Fruit fly (Drosophila melanogaster) whole organism, pupa: ENCODE measurements around the gene Sb.

Source experiments
- CG10348 ChIP-seq: fragments of 200-800 bp; sonication (Bioruptor generic); IDR thresholded peaks from 2 replicates; pipeline ENCODE4 v1.3.6; 2022; ENCODE audit warnings: missing biosample characterization, missing genetic modification characterization
- CG12605 ChIP-seq: fragments of 200-800 bp; sonication (Bioruptor generic); IDR thresholded peaks from 2 replicates; pipeline ENCODE4 v1.3.6; 2022; ENCODE audit warnings: missing biosample characterization, missing genetic modification characterization
- CG13204 ChIP-seq: fragments of 200-800 bp; sonication (Bioruptor generic); optimal IDR thresholded peaks from 2 replicates; lab custom pipeline; 2018; ENCODE audit warnings: missing biosample characterization, mild to moderate bottlenecking, missing genetic modification characterization, moderate library complexity
- CG14655 ChIP-seq: fragments of 200-800 bp; sonication (Bioruptor generic); optimal IDR thresholded peaks from 3 replicates; lab custom pipeline; 2017; ENCODE audit warnings: mild to moderate bottlenecking, missing biosample characterization, missing genetic modification reagents, missing genetic modification characterization
- CG15710 ChIP-seq: fragments of 200-800 bp; sonication (Bioruptor generic); optimal IDR thresholded peaks from 2 replicates; lab custom pipeline; 2018; ENCODE audit warnings: missing biosample characterization, mild to moderate bottlenecking, missing genetic modification characterization, moderate library complexity
- CG17806 ChIP-seq: fragments of 200-800 bp; sonication (Bioruptor generic); optimal IDR thresholded peaks from 2 replicates; lab custom pipeline; 2018; ENCODE audit warnings: missing biosample characterization, mild to moderate bottlenecking, missing genetic modification characterization, moderate library complexity
- CG32121 ChIP-seq: fragments of 200-800 bp; sonication (Bioruptor generic); IDR thresholded peaks from 2 replicates; pipeline ENCODE4 v1.3.6; 2022; ENCODE audit warnings: missing biosample characterization, missing genetic modification characterization
- CG34367 ChIP-seq: fragments of 200-800 bp; sonication (Bioruptor generic); optimal IDR thresholded peaks from 2 replicates; lab custom pipeline; 2018; ENCODE audit warnings: missing biosample characterization, mild to moderate bottlenecking, missing genetic modification characterization
- CG4496 ChIP-seq: fragments of 200-800 bp; sonication (Bioruptor generic); IDR thresholded peaks from 3 replicates; pipeline ENCODE4 v1.3.6; 2022; ENCODE audit warnings: missing biosample characterization, missing genetic modification characterization
- CG8159 ChIP-seq: fragments of 200-800 bp; sonication (Bioruptor generic); optimal IDR thresholded peaks from 3 replicates; lab custom pipeline; 2018; ENCODE audit warnings: missing biosample characterization, mild to moderate bottlenecking, missing genetic modification characterization, moderate library complexity
- CG8301 ChIP-seq: fragments of 200-800 bp; sonication (Bioruptor generic); optimal IDR thresholded peaks from 2 replicates; lab custom pipeline; 2018; ENCODE audit warnings: missing biosample characterization, mild to moderate bottlenecking, missing genetic modification characterization
- CG9948 ChIP-seq: fragments of 200-800 bp; sonication (Bioruptor generic); optimal IDR thresholded peaks from 2 replicates; lab custom pipeline; 2018; ENCODE audit warnings: missing biosample characterization, mild to moderate bottlenecking, missing genetic modification characterization, moderate library complexity
- D1 ChIP-seq: fragments of 200-800 bp; sonication (Bioruptor generic); optimal IDR thresholded peaks from 2 replicates; lab custom pipeline; 2018; ENCODE audit warnings: missing biosample characterization, mild to moderate bottlenecking, missing genetic modification characterization, moderate library complexity
- EcR ChIP-seq: fragments of 200-800 bp; sonication (Bioruptor generic); optimal IDR thresholded peaks from 3 replicates; lab custom pipeline; 2019; ENCODE audit warnings: missing biosample characterization, missing genetic modification characterization, mild to moderate bottlenecking, moderate library complexity, missing genetic modification reagents
- Ets98B ChIP-seq: fragments of 200-800 bp; sonication (Bioruptor generic); IDR thresholded peaks from 2 replicates; pipeline ENCODE4 v1.3.6; 2022; ENCODE audit warnings: missing biosample characterization, missing genetic modification characterization
- Pif1A ChIP-seq: fragments of 200-800 bp; sonication (Bioruptor generic); optimal IDR thresholded peaks from 3 replicates; lab custom pipeline; 2016; ENCODE audit warnings: missing biosample characterization, missing genetic modification characterization
- Pif1B ChIP-seq: fragments of 200-800 bp; sonication (Bioruptor generic); optimal IDR thresholded peaks from 3 replicates; lab custom pipeline; 2016; ENCODE audit warnings: missing biosample characterization, missing genetic modification characterization
- Snoo ChIP-seq: fragments of 200-800 bp; sonication (Bioruptor generic); optimal IDR thresholded peaks from 3 replicates; lab custom pipeline; 2017; ENCODE audit warnings: missing biosample characterization, mild to moderate bottlenecking, missing genetic modification characterization, inconsistent platforms
- fd96Ca ChIP-seq: fragments of 200-800 bp; sonication (Bioruptor generic); IDR thresholded peaks from 3 replicates; pipeline ENCODE4 v1.3.6; 2022; ENCODE audit warnings: missing biosample characterization, missing genetic modification characterization
- gl ChIP-seq: fragments of 200-800 bp; sonication (Bioruptor generic); optimal IDR thresholded peaks from 2 replicates; lab custom pipeline; 2018; ENCODE audit warnings: missing biosample characterization, mild to moderate bottlenecking, missing genetic modification characterization
- rn ChIP-seq: fragments of 200-800 bp; sonication (Bioruptor generic); IDR thresholded peaks from 2 replicates; pipeline ENCODE4 v1.3.6; 2022; ENCODE audit warnings: missing biosample characterization, missing genetic modification characterization

Sb gene

dm6 chr3R:16128471-16128870 is 12.5 kb downstream of the Sb start:
- TF ChIP-seq CG13204 (GFP tag; lab: Kevin White, UChicago) (peak; percentile 6), CG12605 (GFP tag; lab: Robert Waterston, UW) (0 out of 2 replicates have a peak, but pooled peaks have one; percentile 21), CG34367 (tag; lab: Kevin White, UChicago) (no peak), fd96Ca (peak; percentile 45; the same call in 1 of the 3 replicates), Ets98B (peak; percentile 14; the same call in 1 of the 2 replicates)

DNA sequence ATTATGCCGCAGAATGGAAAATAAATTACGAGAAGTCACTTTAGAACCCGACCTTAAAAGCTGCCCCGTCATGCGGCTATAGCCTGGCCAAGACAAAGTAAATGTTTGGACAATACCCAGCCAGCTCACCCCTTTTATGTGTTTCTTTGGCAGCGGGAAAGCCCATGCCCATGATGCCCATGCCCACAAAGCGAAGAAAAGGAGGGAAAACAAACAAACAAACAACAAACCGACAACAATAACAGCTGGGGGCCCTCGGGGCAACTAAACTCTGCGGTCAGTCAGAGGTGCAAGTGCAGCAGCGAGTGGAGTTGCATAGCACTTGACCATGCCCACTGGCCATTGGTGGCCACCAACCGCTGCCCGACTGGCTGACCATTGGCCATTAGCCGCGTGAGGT is 19.7 kb downstream of the Sb start:
- no peak for TF ChIP-seq Snoo (tag; lab: Kevin White, UChicago)
- no peak for TF ChIP-seq CG13204 (GFP tag; lab: Kevin White, UChicago)
- TF ChIP-seq CG17806 (tag; lab: Kevin White, UChicago): no peak
- TF ChIP-seq CG34367 (tag; lab: Kevin White, UChicago): no peak
- no peak for TF ChIP-seq CG12605 (GFP tag; lab: Robert Waterston, UW)
- no peak for TF ChIP-seq CG9948 (tag; lab: Kevin White, UChicago)
- TF ChIP-seq Ets98B: no peak
- TF ChIP-seq rn: no peak
- TF ChIP-seq CG8159: no peak
- TF ChIP-seq CG4496: no peak
- TF ChIP-seq EcR: no peak

DNA sequence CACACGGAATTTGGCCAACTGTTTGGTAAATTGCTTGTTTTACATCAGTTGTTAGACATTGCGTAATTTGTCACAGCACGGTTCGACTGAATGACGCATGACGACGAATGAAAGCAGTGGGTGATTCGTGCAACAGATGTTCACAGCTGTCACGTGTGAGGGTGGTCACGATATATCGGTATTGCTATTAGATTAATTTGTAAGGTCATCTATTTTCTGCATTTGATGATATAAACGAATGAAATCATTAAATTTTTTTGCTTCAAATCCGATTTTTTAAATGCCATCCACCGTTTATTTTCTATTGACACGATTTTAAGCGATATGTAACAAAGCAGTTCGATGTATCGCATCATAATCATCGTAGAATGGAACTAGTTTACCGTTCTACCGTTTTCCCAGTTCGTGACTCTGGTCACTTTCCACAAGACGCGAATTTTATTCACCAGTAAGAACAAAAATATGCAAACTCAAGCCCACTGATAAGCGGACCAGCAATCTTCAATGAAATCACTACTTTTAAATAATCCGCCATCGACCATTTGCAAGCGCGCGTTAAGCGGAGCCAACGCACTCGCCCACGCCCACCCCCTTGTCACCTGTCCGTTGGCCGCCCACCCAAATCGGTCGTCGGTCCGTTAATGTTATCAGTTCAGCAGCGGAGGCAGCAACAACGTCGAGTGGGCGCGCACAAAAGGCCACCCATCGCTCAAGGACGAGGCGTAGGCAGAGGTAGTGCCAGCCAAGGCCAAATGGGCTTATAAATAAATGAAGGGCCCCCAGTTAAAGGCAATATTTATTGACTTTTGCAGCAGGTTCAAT is 30.9 kb downstream of the Sb start, which contains the start of the genes Mic26-27 and CG5916:
Mic26-27 (minus strand) TSS at position 224 of the 822 bp plus-strand sequence.
CG5916 (plus strand) TSS at position 398 of the 822 bp plus-strand sequence.
- TF ChIP-seq CG9948 (tag; lab: Kevin White, UChicago) (no peak), CG13204 (GFP tag; lab: Kevin White, UChicago) (peak; percentile 46), CG12605 (GFP tag; lab: Robert Waterston, UW) (no peak), Ets98B (peak; percentile 65), D1 (tag; lab: Kevin White, UChicago) (no peak), fd96Ca (peak; percentile 86), CG14655 (GFP tag; lab: Kevin White, UChicago) (no peak), CG17806 (tag; lab: Kevin White, UChicago) (peak; percentile 3), rn (no peak), CG10348 (no peak), CG15710 (peak; percentile 34), CG8159 (peak; percentile 35), Pif1A (peak; percentile 19), Snoo (tag; lab: Kevin White, UChicago) (peak; percentile 29), Pif1B (GFP tag; lab: Kevin White, UChicago) (no peak), CG4496 (no peak; the same call in 2 of the 3 replicates), CG8301 (tag; lab: Kevin White, UChicago) (peak; percentile 4), CG34367 (tag; lab: Kevin White, UChicago) (no peak), EcR (peak; percentile 56), gl (tag; lab: Kevin White, UChicago) (no peak), CG32121 (GFP tag; lab: Robert Waterston, UW) (peak; percentile 47; the same call in 1 of the 2 replicates)
- TF ChIP-seq, all 21 proteins: peak for 11

DNA sequence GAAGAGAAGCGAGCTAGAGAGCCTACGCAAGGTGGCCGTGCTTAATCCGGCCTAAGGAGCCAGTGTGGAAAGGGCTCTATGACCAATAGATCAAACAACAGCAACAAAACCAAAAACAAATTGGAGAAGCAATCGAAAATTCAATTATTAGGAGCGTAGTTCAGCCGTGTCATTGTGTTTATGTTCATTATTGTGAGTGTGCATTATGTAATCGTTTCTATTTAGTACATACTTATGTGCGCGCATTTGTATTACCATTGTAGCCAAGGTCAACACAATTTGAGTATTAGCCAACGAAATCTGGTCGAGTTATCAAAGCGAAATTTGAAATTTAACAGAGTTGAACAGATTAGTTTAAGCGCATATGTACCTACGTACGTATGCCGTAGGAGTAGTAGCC is 32.8 kb downstream of the Sb start:
- TF ChIP-seq EcR (no peak), Snoo (tag; lab: Kevin White, UChicago) (no peak), CG9948 (tag; lab: Kevin White, UChicago) (no peak), CG32121 (GFP tag; lab: Robert Waterston, UW) (no peak), CG15710 (no peak), fd96Ca (no peak), Ets98B (no peak), CG14655 (GFP tag; lab: Kevin White, UChicago) (no peak), Pif1B (GFP tag; lab: Kevin White, UChicago) (no peak), Pif1A (no peak), CG4496 (no peak), CG34367 (tag; lab: Kevin White, UChicago) (no peak)

dm6 chr3R:16151239-16151860 is 35.4 kb downstream of the Sb start, which contains the start of gene Fer2:
Fer2 (minus strand) TSS chr3R:16151312.
- TF ChIP-seq CG17806 (tag; lab: Kevin White, UChicago) (peak; percentile 28), CG8159 (peak; percentile 77), CG32121 (GFP tag; lab: Robert Waterston, UW) (no peak), rn (no peak), CG8301 (tag; lab: Kevin White, UChicago) (peak; percentile 13), CG15710 (peak; percentile 15), CG13204 (GFP tag; lab: Kevin White, UChicago) (no peak), Pif1B (GFP tag; lab: Kevin White, UChicago) (no peak)

DNA sequence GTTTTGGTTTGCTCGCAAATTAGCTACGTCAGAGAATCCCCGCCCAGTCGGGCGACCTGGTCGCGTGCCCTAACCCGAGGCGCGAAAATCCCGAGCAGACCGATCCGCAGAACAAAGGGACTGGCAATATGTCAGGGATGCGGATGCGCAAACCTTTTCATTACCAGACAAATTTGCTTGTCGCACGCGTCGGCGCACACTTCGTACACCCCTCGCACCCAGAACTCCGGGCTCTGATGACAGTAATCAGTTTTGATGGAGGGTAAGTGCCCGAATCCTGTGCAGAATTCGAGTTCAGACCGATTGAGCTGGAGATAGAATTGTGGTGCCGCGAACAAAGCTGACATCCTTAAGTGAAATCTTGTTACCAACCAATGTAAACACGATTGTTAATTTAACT is 36.4 kb downstream of the Sb start:
- TF ChIP-seq CG32121 (GFP tag; lab: Robert Waterston, UW) (peak; percentile 25; the same call in 1 of the 2 replicates), CG14655 (GFP tag; lab: Kevin White, UChicago) (no peak)
